Worm (Caenorhabditis elegans) whole organism, L4/young adult: ENCODE data around the gene F31F6.3.

Experiments
- W03F9.2 ChIP-seq: fragments of 150-350 bp; optimal IDR thresholded peaks from 2 replicates; lab custom pipeline; 2014; ENCODE audit warnings: missing biosample characterization, missing genetic modification characterization
- dao-5 ChIP-seq: sonication (generic microtip); optimal IDR thresholded peaks from 2 replicates; lab custom pipeline; 2016; ENCODE audit warnings: missing genotype, missing genetic modification characterization, moderate library complexity, missing compliant biosample characterization
- him-1 ChIP-seq: sonication (generic microtip); optimal IDR thresholded peaks from 2 replicates; lab custom pipeline; 2016; ENCODE audit warnings: missing genotype, missing genetic modification reagents, missing genetic modification characterization, missing compliant biosample characterization

Gene F31F6.3

ce11 chrX:14872817-14873469 is at the start of gene F31F6.3:
Gene F31F6.3, minus strand, starts transcription at chrX:14872867.
- TF ChIP-seq him-1 (no peak), dao-5 (tag; lab: Kevin White, UChicago) (no peak), W03F9.2 (no peak)

ce11 chrX:14920880-14921279 is 48.2 kb upstream of the F31F6.3 start:
- no peak for TF ChIP-seq him-1
- TF ChIP-seq W03F9.2, result no peak
- no peak for TF ChIP-seq dao-5 (tag; lab: Kevin White, UChicago)

ce11 chrX:14918538-14918937 is 45.9 kb upstream of the F31F6.3 start, which contains the start of gene npr-40:
Gene npr-40, plus strand, starts transcription at chrX:14918838.
- no peak for TF ChIP-seq W03F9.2
- no peak for TF ChIP-seq him-1
- no peak for TF ChIP-seq dao-5 (tag; lab: Kevin White, UChicago)

- TF ChIP-seq him-1 (no peak), dao-5 (tag; lab: Kevin White, UChicago) (no peak), W03F9.2 (no peak)
Measured at ce11 chrX:14916767-14917166, 44.1 kb upstream of the F31F6.3 start.

ce11 chrX:14910689-14911088 is 38.0 kb upstream of the F31F6.3 start:
- TF ChIP-seq W03F9.2 (no peak), dao-5 (tag; lab: Kevin White, UChicago) (no peak), him-1 (no peak)

- no peak for TF ChIP-seq W03F9.2
- no peak for TF ChIP-seq him-1
- TF ChIP-seq dao-5 (tag; lab: Kevin White, UChicago), result no peak
Measured at ce11 chrX:14907257-14907801, 34.7 kb upstream of the F31F6.3 start.

- no peak for TF ChIP-seq W03F9.2
- no peak for TF ChIP-seq dao-5 (tag; lab: Kevin White, UChicago)
- no peak for TF ChIP-seq him-1
Measured at ce11 chrX:14905161-14905560, 32.5 kb upstream of the F31F6.3 start, which contains the start of gene hex-5. Gene hex-5, minus strand, starts transcription at chrX:14905261.

- no peak for TF ChIP-seq W03F9.2
- no peak for TF ChIP-seq him-1
- no peak for TF ChIP-seq dao-5 (tag; lab: Kevin White, UChicago)
Measured at ce11 chrX:14903424-14903823, 30.8 kb upstream of the F31F6.3 start.

ce11 chrX:14900487-14900886 is 27.8 kb upstream of the F31F6.3 start:
- TF ChIP-seq W03F9.2 (no peak), dao-5 (tag; lab: Kevin White, UChicago) (no peak), him-1 (no peak)

ce11 chrX:14898205-14898604 is 25.5 kb upstream of the F31F6.3 start, which contains the start of gene lips-8:
Gene lips-8, plus strand, starts transcription at chrX:14898505.
- TF ChIP-seq W03F9.2 (no peak), dao-5 (tag; lab: Kevin White, UChicago) (no peak), him-1 (no peak)

ce11 chrX:14897192-14897591 is 24.5 kb upstream of the F31F6.3 start:
- TF ChIP-seq W03F9.2, result no peak
- TF ChIP-seq him-1, result no peak
- TF ChIP-seq dao-5 (tag; lab: Kevin White, UChicago), result no peak

ce11 chrX:14894845-14895244 is 22.2 kb upstream of the F31F6.3 start, which contains the start of gene nac-1:
Gene nac-1, plus strand, starts transcription at chrX:14895145.
- TF ChIP-seq dao-5 (tag; lab: Kevin White, UChicago), result no peak
- no peak for TF ChIP-seq him-1
- no peak for TF ChIP-seq W03F9.2

ce11 chrX:14894380-14894779 is 21.7 kb upstream of the F31F6.3 start:
- TF ChIP-seq W03F9.2, result no peak
- no peak for TF ChIP-seq him-1
- no peak for TF ChIP-seq dao-5 (tag; lab: Kevin White, UChicago)

- TF ChIP-seq him-1, result no peak
- no peak for TF ChIP-seq dao-5 (tag; lab: Kevin White, UChicago)
- TF ChIP-seq W03F9.2, result no peak
Measured at ce11 chrX:14888188-14888587, 15.5 kb upstream of the F31F6.3 start, which contains the start of gene daf-6. Gene daf-6, plus strand, starts transcription at chrX:14888488.

- no peak for TF ChIP-seq W03F9.2
- no peak for TF ChIP-seq dao-5 (tag; lab: Kevin White, UChicago)
- no peak for TF ChIP-seq him-1
Measured at ce11 chrX:14885855-14886254, 13.2 kb upstream of the F31F6.3 start.
